Worm (Caenorhabditis elegans) whole organism, L4/young adult: Measurements from ENCODE around the gene T27E4.5.

Experiments
- W03F9.2 ChIP-seq: fragments of 150-350 bp; optimal IDR thresholded peaks from 2 replicates; lab custom pipeline; 2014; ENCODE audit warnings: missing biosample characterization, missing genetic modification characterization
- dao-5 ChIP-seq: sonication (generic microtip); optimal IDR thresholded peaks from 2 replicates; lab custom pipeline; 2016; ENCODE audit warnings: missing genotype, missing genetic modification characterization, moderate library complexity, missing compliant biosample characterization
- him-1 ChIP-seq: sonication (generic microtip); optimal IDR thresholded peaks from 2 replicates; lab custom pipeline; 2016; ENCODE audit warnings: missing genotype, missing genetic modification reagents, missing genetic modification characterization, missing compliant biosample characterization

Gene T27E4.5

DNA sequence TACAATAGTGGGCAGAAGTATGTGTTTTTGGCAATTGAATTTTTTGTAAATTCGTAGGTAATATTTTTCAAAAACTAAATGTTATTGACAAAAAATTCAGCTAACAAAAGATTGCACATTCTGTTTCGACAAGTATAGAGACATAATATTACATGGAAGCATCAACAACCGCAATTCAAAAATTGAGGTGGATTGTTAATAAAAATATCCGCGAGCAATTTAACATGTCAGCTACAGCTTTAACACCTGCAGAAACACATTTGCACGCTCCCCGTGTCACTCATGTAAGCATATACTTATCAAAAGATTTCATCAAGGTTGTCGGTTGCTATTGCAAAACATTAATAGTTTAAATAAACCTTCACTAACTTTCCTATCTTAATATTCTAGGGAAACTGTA is 33.9 kb downstream of the T27E4.5 start, which contains the start of gene srsx-34:
Gene srsx-34 (plus strand): TSS at position 301 of the 400 bp plus-strand sequence.
- TF ChIP-seq W03F9.2 (tag; lab: Kevin White, UChicago) (no peak), dao-5 (no peak), him-1 (no peak)

DNA sequence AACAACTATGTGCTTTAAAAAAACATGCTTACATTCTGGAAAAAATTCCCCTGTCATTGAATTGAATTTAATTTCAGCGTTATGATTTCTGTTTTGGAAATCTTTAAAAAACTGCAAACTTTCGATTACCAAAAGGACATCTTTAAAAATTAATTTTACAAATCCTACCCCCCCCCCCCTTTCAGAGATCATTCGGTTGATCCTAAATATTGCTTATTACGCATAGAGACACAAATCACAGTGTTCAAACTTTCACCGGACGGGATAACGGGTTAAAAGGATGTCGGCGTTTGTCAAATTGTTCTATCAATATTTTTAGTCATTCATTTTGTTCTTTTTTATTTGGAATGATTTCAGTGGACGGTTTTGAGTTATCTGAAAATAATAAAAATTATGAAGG is 36.3 kb downstream of the T27E4.5 start, which contains the start of gene C25E10.4:
Gene C25E10.4 (plus strand): TSS at position 301 of the 400 bp plus-strand sequence.
- no peak for TF ChIP-seq W03F9.2 (tag; lab: Kevin White, UChicago)
- no peak for TF ChIP-seq him-1
- no peak for TF ChIP-seq dao-5

DNA sequence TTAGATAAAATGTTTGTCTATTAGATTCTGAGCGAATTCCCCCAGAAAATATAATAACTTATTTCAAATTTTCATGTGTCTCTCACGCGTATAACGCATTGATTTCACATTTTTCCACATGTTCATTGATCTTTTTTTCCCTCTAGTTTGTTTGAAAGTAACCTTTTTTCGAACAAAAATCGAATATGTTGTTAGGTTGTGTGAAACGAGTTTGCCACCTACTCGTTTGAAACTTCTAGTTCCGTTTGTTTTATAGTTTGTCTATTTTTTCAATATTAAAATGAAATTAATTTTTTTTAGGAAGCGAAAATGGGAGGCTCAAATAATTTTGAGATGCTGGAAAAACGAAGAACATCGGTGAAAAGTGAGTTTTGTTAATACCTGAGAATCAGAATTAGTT is 39.3 kb downstream of the T27E4.5 start, which contains the start of gene C25E10.5:
Gene C25E10.5 (plus strand): TSS at position 301 of the 400 bp plus-strand sequence.
- TF ChIP-seq him-1 (no peak), dao-5 (no peak), W03F9.2 (tag; lab: Kevin White, UChicago) (no peak)

DNA sequence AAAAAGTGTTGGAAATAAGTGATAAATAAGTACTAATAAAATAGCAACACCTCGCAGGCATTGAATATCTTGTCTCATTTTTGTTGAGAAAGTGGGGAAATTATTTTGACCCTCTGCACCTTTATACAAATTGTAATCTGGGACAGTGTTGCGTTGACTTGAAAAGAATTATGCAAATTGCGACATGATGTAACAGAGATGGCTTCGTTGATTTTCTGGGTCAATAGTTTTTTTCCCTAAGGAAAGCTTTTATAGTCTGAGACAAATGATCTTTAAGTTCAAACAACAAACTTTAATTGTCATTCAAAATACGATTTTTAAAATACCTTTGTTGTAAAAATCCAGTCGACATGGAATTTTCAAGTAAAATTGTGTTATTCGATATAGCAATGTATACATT is 44.9 kb downstream of the T27E4.5 start, which contains the start of gene bus-1:
Gene bus-1 (minus strand): TSS at position 101 of the 400 bp plus-strand sequence.
- no peak for TF ChIP-seq W03F9.2 (tag; lab: Kevin White, UChicago)
- TF ChIP-seq him-1 = no peak
- no peak for TF ChIP-seq dao-5

DNA sequence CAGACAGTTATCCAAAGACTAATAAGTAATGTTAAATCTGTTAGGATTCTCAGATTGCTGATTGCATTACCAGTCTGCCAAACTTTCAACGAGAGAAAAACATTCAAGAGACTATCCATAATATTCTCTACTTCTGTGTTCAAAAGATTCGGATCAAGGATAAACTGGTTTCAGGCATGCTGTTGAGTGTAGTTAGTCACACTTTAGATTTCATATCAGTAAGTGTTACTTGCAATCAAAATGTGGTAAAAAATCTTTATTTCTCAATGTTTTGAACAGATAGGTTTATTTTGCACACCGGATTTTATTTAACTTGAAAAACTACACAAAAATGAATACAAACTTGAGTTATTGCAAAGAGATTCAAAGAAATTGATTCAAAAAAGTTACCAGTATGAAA is 47.5 kb downstream of the T27E4.5 start, which contains the start of gene oac-41:
Gene oac-41 (minus strand): TSS at position 101 of the 400 bp plus-strand sequence.
- TF ChIP-seq him-1 (no peak), W03F9.2 (tag; lab: Kevin White, UChicago) (no peak), dao-5 (no peak)

DNA sequence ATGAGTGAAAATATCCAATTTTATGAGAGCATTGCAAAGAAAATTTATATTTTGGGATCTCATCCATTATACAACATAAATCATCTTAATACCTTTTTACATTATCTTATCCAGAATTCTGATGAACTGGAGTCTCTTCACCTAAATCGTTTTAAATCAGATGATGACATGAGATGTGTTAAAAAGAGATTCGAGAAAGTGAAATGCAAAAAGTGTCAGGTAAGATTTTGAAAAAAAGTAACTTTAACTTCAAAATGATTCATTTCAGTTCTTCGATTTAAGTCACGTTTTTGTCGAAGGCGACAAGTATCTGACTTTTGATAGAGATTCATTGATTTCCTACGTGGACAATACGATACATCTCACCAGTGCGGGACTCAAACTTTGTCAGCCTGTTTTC is 50.7 kb downstream of the T27E4.5 start:
- TF ChIP-seq dao-5 (no peak), W03F9.2 (tag; lab: Kevin White, UChicago) (no peak), him-1 (no peak)
